Worm (Caenorhabditis elegans) whole organism, young adult: Measurements from ENCODE around the gene enu-3.5.

Experiments
- B0336.3 ChIP-seq: fragments of 200-800 bp; sonication (Bioruptor generic); IDR thresholded peaks from 2 replicates; pipeline ENCODE4 v1.3.6; 2022; ENCODE audit warnings: missing genetic modification characterization, missing compliant biosample characterization
- C17E4.6 ChIP-seq: fragments of 200-800 bp; sonication (Bioruptor generic); IDR thresholded peaks from 2 replicates; pipeline ENCODE4 v1.3.6; 2022; ENCODE audit warnings: missing genetic modification reagents, missing genetic modification characterization, missing compliant biosample characterization
- D2030.7 ChIP-seq: fragments of 200-800 bp; sonication (Bioruptor generic); IDR thresholded peaks from 2 replicates; pipeline ENCODE4 v1.3.6; 2022; ENCODE audit warnings: missing genetic modification reagents, missing genetic modification characterization, missing compliant biosample characterization
- F23B12.7 ChIP-seq: sonication (generic microtip); optimal IDR thresholded peaks from 2 replicates; lab custom pipeline; 2017; ENCODE audit warnings: missing genetic modification characterization, mild to moderate bottlenecking, missing compliant biosample characterization, antibody characterized with exemption, moderate library complexity; ENCODE audit not compliant: insufficient read depth
- F49E8.2 ChIP-seq: sonication (generic microtip); optimal IDR thresholded peaks from 3 replicates; lab custom pipeline; 2017; ENCODE audit warnings: missing genetic modification characterization, mild to moderate bottlenecking, missing compliant biosample characterization, antibody characterized with exemption, moderate library complexity; ENCODE audit not compliant: insufficient read depth
- F52B5.7 ChIP-seq: sonication (generic microtip); optimal IDR thresholded peaks from 2 replicates; lab custom pipeline; 2016; ENCODE audit warnings: mild to moderate bottlenecking, missing genetic modification characterization, missing compliant biosample characterization
- F55B11.4 ChIP-seq: sonication (generic microtip); optimal IDR thresholded peaks from 2 replicates; lab custom pipeline; 2016; ENCODE audit warnings: missing compliant biosample characterization, missing genetic modification characterization, borderline replicate concordance; ENCODE audit not compliant: insufficient read depth
- F57A8.1 ChIP-seq: fragments of 200-800 bp; sonication (Bioruptor generic); optimal IDR thresholded peaks from 2 replicates; lab custom pipeline; 2018; ENCODE audit warnings: mild to moderate bottlenecking, missing genetic modification characterization, moderate library complexity, missing compliant biosample characterization
- K11D2.4 ChIP-seq: fragments of 200-800 bp; sonication (Bioruptor generic); IDR thresholded peaks from 2 replicates; pipeline ENCODE4 v1.3.6; 2022; ENCODE audit warnings: missing genetic modification reagents, missing genetic modification characterization, missing compliant biosample characterization
- T07F8.4 ChIP-seq: sonication (generic microtip); optimal IDR thresholded peaks from 2 replicates; lab custom pipeline; 2016; ENCODE audit warnings: mild to moderate bottlenecking, missing genetic modification characterization, moderate library complexity, missing compliant biosample characterization
- T26A5.8 ChIP-seq: sonication (generic microtip); optimal IDR thresholded peaks from 2 replicates; lab custom pipeline; 2016; ENCODE audit warnings: missing genetic modification characterization, missing compliant biosample characterization
- Y53F4B.3 ChIP-seq: fragments of 200-800 bp; sonication (Bioruptor generic); IDR thresholded peaks from 2 replicates; pipeline ENCODE4 v1.3.6; 2022; ENCODE audit warnings: missing genetic modification reagents, missing genetic modification characterization, missing compliant biosample characterization
- aptf-2 ChIP-seq: fragments of 200-800 bp; sonication (Bioruptor generic); conservative IDR thresholded peaks from 2 replicates; pipeline ENCODE4 v1.3.6; 2022; ENCODE audit warnings: missing genetic modification reagents, missing genetic modification characterization, missing compliant biosample characterization
- aptf-3 ChIP-seq: fragments of 200-800 bp; sonication (Bioruptor generic); IDR thresholded peaks from 2 replicates; pipeline ENCODE4 v1.3.6; 2022; ENCODE audit warnings: missing genetic modification characterization, missing compliant biosample characterization
- bed-2 ChIP-seq: fragments of 200-800 bp; sonication (Bioruptor generic); IDR thresholded peaks from 2 replicates; pipeline ENCODE4 v1.3.6; 2022; ENCODE audit warnings: missing genetic modification reagents, missing genetic modification characterization, missing compliant biosample characterization
- ccch-3 ChIP-seq: fragments of 200-800 bp; sonication (Bioruptor generic); optimal IDR thresholded peaks from 2 replicates; lab custom pipeline; 2018; ENCODE audit warnings: mild to moderate bottlenecking, missing genetic modification characterization, missing compliant biosample characterization
- ceh-100 ChIP-seq: fragments of 200-800 bp; sonication (Bioruptor generic); IDR thresholded peaks from 2 replicates; pipeline ENCODE4 v1.3.6; 2022; ENCODE audit warnings: missing genetic modification reagents, missing genetic modification characterization, missing compliant biosample characterization
- ceh-79 ChIP-seq: sonication (generic microtip); optimal IDR thresholded peaks from 2 replicates; lab custom pipeline; 2017; ENCODE audit warnings: mild to moderate bottlenecking, missing genetic modification characterization, missing compliant biosample characterization
- chd-7 ChIP-seq: sonication (generic microtip); optimal IDR thresholded peaks from 2 replicates; lab custom pipeline; 2016; ENCODE audit warnings: mild to moderate bottlenecking, missing genetic modification characterization, moderate library complexity, missing compliant biosample characterization
- die-1 ChIP-seq: sonication (generic microtip); optimal IDR thresholded peaks from 2 replicates; lab custom pipeline; 2016; ENCODE audit warnings: missing genotype, mild to moderate bottlenecking, missing genetic modification characterization, missing compliant biosample characterization
- dox-1 ChIP-seq: fragments of 200-800 bp; sonication (Bioruptor generic); IDR thresholded peaks from 2 replicates; pipeline ENCODE4 v1.3.6; 2022; ENCODE audit warnings: missing genetic modification reagents, missing genetic modification characterization, missing compliant biosample characterization
- egrh-3 ChIP-seq: fragments of 200-800 bp; sonication (Bioruptor generic); IDR thresholded peaks from 2 replicates; pipeline ENCODE4 v1.3.6; 2022; ENCODE audit warnings: missing genetic modification reagents, missing genetic modification characterization, missing compliant biosample characterization
- ets-4 ChIP-seq: fragments of 200-800 bp; sonication (Bioruptor generic); optimal IDR thresholded peaks from 2 replicates; lab custom pipeline; 2018; ENCODE audit warnings: mild to moderate bottlenecking, missing genetic modification characterization, missing compliant biosample characterization
- hlh-26 ChIP-seq: fragments of 200-800 bp; sonication (Bioruptor generic); conservative IDR thresholded peaks from 2 replicates; pipeline ENCODE4 v1.3.6; 2022; ENCODE audit warnings: missing genetic modification reagents, missing genetic modification characterization, missing compliant biosample characterization
- hsf-1 ChIP-seq: fragments of 200-800 bp; sonication (Bioruptor generic); IDR thresholded peaks from 2 replicates; pipeline ENCODE4 v1.3.6; 2022; ENCODE audit warnings: missing genetic modification reagents, missing genetic modification characterization, missing compliant biosample characterization
- lag-1 ChIP-seq: fragments of 200-800 bp; sonication (Bioruptor generic); IDR thresholded peaks from 2 replicates; pipeline ENCODE4 v1.3.6; 2022; ENCODE audit warnings: missing genetic modification reagents, missing genetic modification characterization, missing compliant biosample characterization
- let-526 ChIP-seq: fragments of 200-800 bp; sonication (Bioruptor generic); IDR thresholded peaks from 2 replicates; pipeline ENCODE4 v1.3.6; 2022; ENCODE audit warnings: missing genetic modification reagents, missing genetic modification characterization, missing compliant biosample characterization
- madf-6 ChIP-seq: fragments of 200-800 bp; sonication (Bioruptor generic); IDR thresholded peaks from 2 replicates; pipeline ENCODE4 v1.3.6; 2022; ENCODE audit warnings: missing genetic modification reagents, missing genetic modification characterization, missing compliant biosample characterization
- madf-8 ChIP-seq: fragments of 200-800 bp; sonication (Bioruptor generic); conservative IDR thresholded peaks from 2 replicates; pipeline ENCODE4 v1.3.6; 2022; ENCODE audit warnings: missing genetic modification reagents, missing genetic modification characterization, missing compliant biosample characterization
- mcd-1 ChIP-seq: fragments of 200-800 bp; sonication (Bioruptor generic); IDR thresholded peaks from 2 replicates; pipeline ENCODE4 v1.3.6; 2022; ENCODE audit warnings: missing genetic modification reagents, missing genetic modification characterization, missing compliant biosample characterization
- mel-28 ChIP-seq: sonication (generic microtip); optimal IDR thresholded peaks from 2 replicates; lab custom pipeline; 2016; ENCODE audit warnings: borderline replicate concordance, mild to moderate bottlenecking, missing genetic modification characterization, missing compliant biosample characterization
- nhr-120 ChIP-seq: fragments of 200-800 bp; sonication (Bioruptor generic); IDR thresholded peaks from 2 replicates; pipeline ENCODE4 v1.3.6; 2022; ENCODE audit warnings: missing genetic modification characterization, missing compliant biosample characterization
- sea-2 ChIP-seq: fragments of 200-800 bp; sonication (Bioruptor generic); IDR thresholded peaks from 2 replicates; pipeline ENCODE4 v1.3.6; 2022; ENCODE audit warnings: missing genetic modification characterization, missing compliant biosample characterization
- snpc-3.4 ChIP-seq: sonication (generic microtip); optimal IDR thresholded peaks from 2 replicates; lab custom pipeline; 2017; ENCODE audit warnings: missing genetic modification characterization, mild to moderate bottlenecking, missing compliant biosample characterization, antibody characterized with exemption, moderate library complexity, missing genotype, missing genetic modification reagents
- snpc-4 ChIP-seq, 5 experiments: fragments of 150-350 bp in 1 of 5; sonication (generic microtip) in 4 of 5; optimal IDR thresholded peaks; 2 replicates each; lab custom pipeline; 2014 to 2018; ENCODE audit warnings: missing genetic modification characterization in 5 of 5, missing biosample characterization in 3 of 5, antibody characterized with exemption in 2 of 5, mild to moderate bottlenecking in 2 of 5, missing compliant biosample characterization in 2 of 5, missing genotype in 2 of 5, moderate library complexity in 2 of 5, missing genetic modification reagents in 1 of 5
- ztf-25 ChIP-seq: fragments of 200-800 bp; sonication (Bioruptor generic); IDR thresholded peaks from 2 replicates; pipeline ENCODE4 v1.3.6; 2022; ENCODE audit warnings: missing genetic modification reagents, missing genetic modification characterization, missing compliant biosample characterization
- ztf-26 ChIP-seq: sonication (generic microtip); optimal IDR thresholded peaks from 2 replicates; lab custom pipeline; 2017; ENCODE audit warnings: missing genetic modification characterization, missing compliant biosample characterization

Gene enu-3.5

ce11 chrIII:12877527-12878234 lies at the start of gene enu-3.5, which contains the start of gene cec-7:
enu-3.5 (plus strand) TSS chrIII:12878196.
cec-7 (minus strand) TSS chrIII:12877577.
- TF ChIP-seq ceh-79 (tag; lab: Kevin White, UChicago) (no peak), F49E8.2 (tag; lab: Kevin White, UChicago) (no peak), nhr-120 (GFP tag; lab: Robert Waterston, UW) (no peak), dox-1 (GFP tag; lab: Robert Waterston, UW) (peak; percentile 41), ceh-100 (peak; percentile 81), egrh-3 (GFP tag; lab: Robert Waterston, UW) (peak; percentile 63; the same call in 1 of the 2 replicates), K11D2.4 (GFP tag; lab: Robert Waterston, UW) (no peak), madf-6 (no peak), hsf-1 (GFP tag; lab: Robert Waterston, UW) (0 out of 2 replicates have a peak, but pooled peaks have one; percentile 23), aptf-2 (0 out of 2 replicates have a peak, but pooled peaks have one; percentile 6), ztf-25 (GFP tag; lab: Robert Waterston, UW) (0 out of 2 replicates have a peak, but pooled peaks have one; percentile 15)
- TF ChIP-seq, all 124 proteins: peak for 6

ce11 chrIII:12829068-12829467 lies 48.9 kb upstream of the enu-3.5 start, which contains the start of gene Y37D8A.3:
Y37D8A.3 (plus strand) TSS chrIII:12829368.
- TF ChIP-seq T26A5.8 (no peak), ccch-3 (GFP tag; lab: Kevin White, UChicago) (no peak), hlh-26 (GFP tag; lab: Robert Waterston, UW) (no peak), sea-2 (GFP tag; lab: Robert Waterston, UW) (no peak), F23B12.7 (tag; lab: Kevin White, UChicago) (no peak), Y53F4B.3 (no peak), T07F8.4 (no peak), F52B5.7 (tag; lab: Kevin White, UChicago) (no peak), mel-28 (no peak), ztf-26 (tag; lab: Kevin White, UChicago) (no peak), F57A8.1 (GFP tag; lab: Kevin White, UChicago) (no peak), mcd-1 (GFP tag; lab: Robert Waterston, UW) (no peak), ets-4 (no peak), die-1 (tag; lab: Kevin White, UChicago) (no peak)
- TF ChIP-seq, all 124 proteins: peak for 0

- TF ChIP-seq bed-2 (no peak), F55B11.4 (no peak), hsf-1 (GFP tag; lab: Robert Waterston, UW) (no peak), madf-8 (no peak), aptf-3 (no peak), let-526 (GFP tag; lab: Robert Waterston, UW) (no peak), lag-1 (no peak), snpc-3.4 (no peak), C17E4.6 (GFP tag; lab: Robert Waterston, UW) (no peak), B0336.3 (GFP tag; lab: Robert Waterston, UW) (no peak), D2030.7 (GFP tag; lab: Robert Waterston, UW) (no peak), snpc-4 (GFP tag; optimal IDR thresholded peaks at IDR 0.05; lab: Kevin White, UChicago) (no peak), snpc-4 (tag; optimal IDR thresholded peaks at IDR 0.05; lab: Kevin White, UChicago) (no peak), chd-7 (no peak)
These were observed 46.3 kb upstream of the enu-3.5 start for ce11 chrIII:12831696-12832095.
